Worm (Caenorhabditis elegans): ENCODE measurements around the gene ZK593.3.

ZK593.3 gene

ce11 chrIV:10889820-10890462, 25.5 kb upstream of the ZK593.3 start, which contains the start of gene F13E9.15:
Gene F13E9.15 (minus strand): TSS chrIV:10889870.
- TF ChIP-seq daf-12 (tag; optimal IDR thresholded peaks at IDR 0.05), result no peak
- no peak for TF ChIP-seq unc-39 (tag; optimal IDR thresholded peaks at IDR 0.05)
- TF ChIP-seq eor-1 (tag; optimal IDR thresholded peaks at IDR 0.05), result no peak
- TF ChIP-seq fos-1 (tag; optimal IDR thresholded peaks at IDR 0.05), result no peak
- no peak for TF ChIP-seq nhr-67 (tag; optimal IDR thresholded peaks at IDR 0.05)
- TF ChIP-seq fkh-10 (GFP tag; optimal IDR thresholded peaks at IDR 0.05), result no peak
- TF ChIP-seq lin-15B (tag; optimal IDR thresholded peaks at IDR 0.05), result no peak
- TF ChIP-seq R02D3.7 (tag; optimal IDR thresholded peaks at IDR 0.05), result no peak
- no peak for TF ChIP-seq ztf-4 (tag; optimal IDR thresholded peaks at IDR 0.05)
- no peak for TF ChIP-seq nhr-28 (tag; optimal IDR thresholded peaks at IDR 0.05)
- TF ChIP-seq pha-4 (tag; optimal IDR thresholded peaks at IDR 0.05), result no peak
- TF ChIP-seq nfya-1 (tag; optimal IDR thresholded peaks at IDR 0.05; ENCODE audit: insufficient read depth), result no peak
- no peak for TF ChIP-seq nhr-11 (tag; optimal IDR thresholded peaks at IDR 0.05)
- TF ChIP-seq nhr-76 (tag; optimal IDR thresholded peaks at IDR 0.05), result no peak
- no peak for TF ChIP-seq ceh-28 (tag; optimal IDR thresholded peaks at IDR 0.05)
- TF ChIP-seq pqm-1 (tag; optimal IDR thresholded peaks at IDR 0.05), result no peak
- TF ChIP-seq egl-27 (tag; optimal IDR thresholded peaks at IDR 0.05), result no peak

- TF ChIP-seq ceh-9 (tag; optimal IDR thresholded peaks at IDR 0.05), result no peak
- no peak for TF ChIP-seq hmg-11 (tag; optimal IDR thresholded peaks at IDR 0.05)
- no peak for TF ChIP-seq nhr-76 (tag; optimal IDR thresholded peaks at IDR 0.05)
- no peak for TF ChIP-seq sea-2 (GFP tag; optimal IDR thresholded peaks at IDR 0.05)
- no peak for TF ChIP-seq ceh-28 (tag; optimal IDR thresholded peaks at IDR 0.05)
- no peak for TF ChIP-seq elt-1 (tag; optimal IDR thresholded peaks at IDR 0.05)
- TF ChIP-seq lsy-12 (tag; optimal IDR thresholded peaks at IDR 0.05), result no peak
- TF ChIP-seq nhr-43 (tag; optimal IDR thresholded peaks at IDR 0.05; ENCODE audit: poor library complexity, severe bottlenecking), result no peak
- no peak for TF ChIP-seq nhr-237 (tag; optimal IDR thresholded peaks at IDR 0.05)
- TF ChIP-seq nhr-77 (tag; optimal IDR thresholded peaks at IDR 0.05), result no peak
- TF ChIP-seq lin-39 (tag; optimal IDR thresholded peaks at IDR 0.05), result no peak
- TF ChIP-seq ztf-11 (tag; optimal IDR thresholded peaks at IDR 0.05), result no peak
- no peak for TF ChIP-seq tbx-2 (tag; optimal IDR thresholded peaks at IDR 0.05)
- no peak for TF ChIP-seq ceh-82 (tag; optimal IDR thresholded peaks at IDR 0.05)
- TF ChIP-seq skn-1 (tag; optimal IDR thresholded peaks at IDR 0.05), result no peak
- no peak for TF ChIP-seq R02D3.7 (tag; optimal IDR thresholded peaks at IDR 0.05)
- no peak for TF ChIP-seq ZK546.5 (tag; optimal IDR thresholded peaks at IDR 0.05)
- no peak for TF ChIP-seq egl-5 (tag; optimal IDR thresholded peaks at IDR 0.05)
- no peak for TF ChIP-seq nfya-1 (tag; optimal IDR thresholded peaks at IDR 0.05; ENCODE audit: insufficient read depth)
- no peak for TF ChIP-seq pqm-1 (tag; optimal IDR thresholded peaks at IDR 0.05)
These were observed 23.5 kb upstream of the ZK593.3 start, which contains the start of gene srlf-12 for ce11 chrIV:10891993-10892392. Gene srlf-12 (minus strand): TSS chrIV:10892093.

- TF ChIP-seq mml-1 (tag; optimal IDR thresholded peaks at IDR 0.05) (no peak), eor-1 (tag; optimal IDR thresholded peaks at IDR 0.05) (no peak), tbx-2 (tag; optimal IDR thresholded peaks at IDR 0.05) (no peak), ceh-16 (tag; optimal IDR thresholded peaks at IDR 0.05) (no peak), nfya-1 (tag; optimal IDR thresholded peaks at IDR 0.05; ENCODE audit: insufficient read depth) (no peak), nhr-76 (tag; optimal IDR thresholded peaks at IDR 0.05) (no peak), zag-1 (tag; optimal IDR thresholded peaks at IDR 0.05) (no peak), hmg-11 (tag; optimal IDR thresholded peaks at IDR 0.05) (no peak), unc-62 (GFP tag; optimal IDR thresholded peaks at IDR 0.05) (no peak), egl-27 (tag; optimal IDR thresholded peaks at IDR 0.05) (no peak), ceh-82 (tag; optimal IDR thresholded peaks at IDR 0.05) (no peak), fkh-10 (GFP tag; optimal IDR thresholded peaks at IDR 0.05) (no peak), ama-1 (optimal IDR thresholded peaks at IDR 0.05) (no peak), ZK546.5 (tag; optimal IDR thresholded peaks at IDR 0.05) (no peak), nhr-28 (tag; optimal IDR thresholded peaks at IDR 0.05) (no peak), snpc-4 (tag; optimal IDR thresholded peaks at IDR 0.05) (no peak), lsy-12 (tag; optimal IDR thresholded peaks at IDR 0.05) (no peak), elt-3 (tag; optimal IDR thresholded peaks at IDR 0.05) (no peak), ztf-4 (tag; optimal IDR thresholded peaks at IDR 0.05) (no peak)
These were observed 21.2 kb upstream of the ZK593.3 start, which contains the start of gene srlf-14 for ce11 chrIV:10894255-10894654. Gene srlf-14 (minus strand): TSS chrIV:10894355.
